Worm (Caenorhabditis elegans): ENCODE data around the gene ZK721.3.

Gene ZK721.3

ce11 chrX:8787689-8788222 is 3.4 kb downstream of the ZK721.3 start:
- TF ChIP-seq peb-1 (tag; optimal IDR thresholded peaks at IDR 0.05) = no peak
- TF ChIP-seq dmd-4 (tag; optimal IDR thresholded peaks at IDR 0.05) = no peak
- peak; percentile 25 for TF ChIP-seq F13H6.1 (tag; optimal IDR thresholded peaks at IDR 0.05)
- TF ChIP-seq sma-9 (GFP tag; optimal IDR thresholded peaks at IDR 0.05) = peak; percentile 28
- no peak for TF ChIP-seq sma-9 (tag; optimal IDR thresholded peaks at IDR 0.05)
- TF ChIP-seq nhr-129 (tag; optimal IDR thresholded peaks at IDR 0.05) = peak; percentile 39
- TF ChIP-seq ZK546.5 (tag; optimal IDR thresholded peaks at IDR 0.05) = no peak

- peak; percentile 44 for TF ChIP-seq nhr-129 (tag; optimal IDR thresholded peaks at IDR 0.05)
- no peak for TF ChIP-seq ztf-11 (tag; optimal IDR thresholded peaks at IDR 0.05)
- TF ChIP-seq F13H6.1 (tag; optimal IDR thresholded peaks at IDR 0.05) = peak; percentile 59
Observed at ce11 chrX:8789014-8789506, 4.7 kb downstream of the ZK721.3 start, which contains the start of gene unc-27. Gene unc-27 (plus strand): TSS chrX:8789456.

- TF ChIP-seq lin-13 (GFP tag; optimal IDR thresholded peaks at IDR 0.05) (no peak), ztf-11 (tag; optimal IDR thresholded peaks at IDR 0.05) (no peak)
Observed at ce11 chrX:8790093-8790492, 5.8 kb downstream of the ZK721.3 start.

- TF ChIP-seq ztf-4 (tag; optimal IDR thresholded peaks at IDR 0.05) (no peak), fos-1 (tag; optimal IDR thresholded peaks at IDR 0.05) (peak; percentile 30), peb-1 (tag; optimal IDR thresholded peaks at IDR 0.05) (no peak), mdl-1 (tag; optimal IDR thresholded peaks at IDR 0.05) (no peak), nhr-10 (tag; optimal IDR thresholded peaks at IDR 0.05) (no peak), gmeb-1 (tag; optimal IDR thresholded peaks at IDR 0.05) (no peak), ceh-16 (tag; optimal IDR thresholded peaks at IDR 0.05) (no peak), nhr-77 (tag; optimal IDR thresholded peaks at IDR 0.05) (no peak), nhr-21 (tag; optimal IDR thresholded peaks at IDR 0.05) (peak; percentile 26), nhr-12 (tag; optimal IDR thresholded peaks at IDR 0.05) (no peak), lin-11 (tag; optimal IDR thresholded peaks at IDR 0.05) (no peak), sma-3 (GFP tag; optimal IDR thresholded peaks at IDR 0.05) (peak; percentile 25), sem-4 (tag; optimal IDR thresholded peaks at IDR 0.05) (no peak), snpc-4 (tag; optimal IDR thresholded peaks at IDR 0.05) (no peak), nhr-129 (tag; optimal IDR thresholded peaks at IDR 0.05) (peak; percentile 57), crh-2 (tag; optimal IDR thresholded peaks at IDR 0.05) (no peak), unc-55 (GFP tag; optimal IDR thresholded peaks at IDR 0.05) (peak; percentile 46), ztf-1 (GFP tag; conservative IDR thresholded peaks at IDR 0.05) (no peak), nhr-23 (tag; optimal IDR thresholded peaks at IDR 0.05) (no peak), nhr-25 (tag; optimal IDR thresholded peaks at IDR 0.05) (no peak), blmp-1 (tag; optimal IDR thresholded peaks at IDR 0.05; ENCODE audit: insufficient read depth) (no peak), elt-3 (tag; optimal IDR thresholded peaks at IDR 0.05) (no peak), lsy-2 (tag; optimal IDR thresholded peaks at IDR 0.05) (peak in 1 of 2 experiments; percentile 49), unc-62 (GFP tag; optimal IDR thresholded peaks at IDR 0.05) (no peak), R02D3.7 (tag; optimal IDR thresholded peaks at IDR 0.05) (peak; percentile 61), lin-39 (tag; optimal IDR thresholded peaks at IDR 0.05) (no peak), unc-39 (tag; optimal IDR thresholded peaks at IDR 0.05) (no peak), nhr-6 (tag; optimal IDR thresholded peaks at IDR 0.05) (no peak), aly-2 (tag; optimal IDR thresholded peaks at IDR 0.05) (no peak), skn-1 (tag; optimal IDR thresholded peaks at IDR 0.05) (no peak), dmd-4 (tag; optimal IDR thresholded peaks at IDR 0.05) (no peak), nhr-237 (tag; optimal IDR thresholded peaks at IDR 0.05) (no peak), ceh-82 (tag; optimal IDR thresholded peaks at IDR 0.05) (no peak), C34F6.9 (tag; optimal IDR thresholded peaks at IDR 0.05) (peak; percentile 24)
Observed at ce11 chrX:8791821-8792220, 7.5 kb downstream of the ZK721.3 start, which contains the start of gene chup-1. Gene chup-1 (plus strand): TSS chrX:8792160.

All from whole organism, L2 larva.